Worm (Caenorhabditis elegans) whole organism, young adult: Measurements from ENCODE around the gene exc-6.

Experiments
- B0019.2 ChIP-seq: fragments of 200-800 bp; sonication (Bioruptor generic); conservative IDR thresholded peaks from 2 replicates; pipeline ENCODE4 v1.3.6; 2022; ENCODE audit warnings: missing genetic modification reagents, missing genetic modification characterization, missing compliant biosample characterization
- B0336.3 ChIP-seq: fragments of 200-800 bp; sonication (Bioruptor generic); IDR thresholded peaks from 2 replicates; pipeline ENCODE4 v1.3.6; 2022; ENCODE audit warnings: missing genetic modification characterization, missing compliant biosample characterization
- C17E4.6 ChIP-seq: fragments of 200-800 bp; sonication (Bioruptor generic); IDR thresholded peaks from 2 replicates; pipeline ENCODE4 v1.3.6; 2022; ENCODE audit warnings: missing genetic modification reagents, missing genetic modification characterization, missing compliant biosample characterization
- F33H1.4 ChIP-seq: fragments of 200-800 bp; sonication (Bioruptor generic); IDR thresholded peaks from 2 replicates; pipeline ENCODE4 v1.3.6; 2022; ENCODE audit warnings: missing genetic modification reagents, missing genetic modification characterization, missing compliant biosample characterization
- F52B5.7 ChIP-seq: sonication (generic microtip); optimal IDR thresholded peaks from 2 replicates; lab custom pipeline; 2016; ENCODE audit warnings: mild to moderate bottlenecking, missing genetic modification characterization, missing compliant biosample characterization
- K12H6.12 ChIP-seq: fragments of 200-800 bp; sonication (Bioruptor generic); optimal IDR thresholded peaks from 2 replicates; lab custom pipeline; 2018; ENCODE audit warnings: mild to moderate bottlenecking, missing genetic modification characterization, missing compliant biosample characterization
- T26A5.8 ChIP-seq: sonication (generic microtip); optimal IDR thresholded peaks from 2 replicates; lab custom pipeline; 2016; ENCODE audit warnings: missing genetic modification characterization, missing compliant biosample characterization
- Y67H2A.10 ChIP-seq: fragments of 200-800 bp; sonication (Bioruptor generic); conservative IDR thresholded peaks from 2 replicates; pipeline ENCODE4 v1.3.6; 2022; ENCODE audit warnings: missing genetic modification reagents, missing genetic modification characterization, missing compliant biosample characterization
- aptf-2 ChIP-seq: fragments of 200-800 bp; sonication (Bioruptor generic); conservative IDR thresholded peaks from 2 replicates; pipeline ENCODE4 v1.3.6; 2022; ENCODE audit warnings: missing genetic modification reagents, missing genetic modification characterization, missing compliant biosample characterization
- atf-7 ChIP-seq: sonication (generic microtip); optimal IDR thresholded peaks from 2 replicates; lab custom pipeline; 2017; ENCODE audit warnings: mild to moderate bottlenecking, missing genetic modification characterization, missing compliant biosample characterization
- athp-1 ChIP-seq: sonication (generic microtip); optimal IDR thresholded peaks from 2 replicates; lab custom pipeline; 2017; ENCODE audit warnings: mild to moderate bottlenecking, missing genetic modification characterization, missing compliant biosample characterization
- attf-3 ChIP-seq: fragments of 200-800 bp; sonication (Bioruptor generic); conservative IDR thresholded peaks from 2 replicates; pipeline ENCODE4 v1.3.6; 2022; ENCODE audit warnings: missing genetic modification reagents, missing genetic modification characterization, missing compliant biosample characterization
- ccch-3 ChIP-seq: fragments of 200-800 bp; sonication (Bioruptor generic); optimal IDR thresholded peaks from 2 replicates; lab custom pipeline; 2018; ENCODE audit warnings: mild to moderate bottlenecking, missing genetic modification characterization, missing compliant biosample characterization
- cebp-1 ChIP-seq, 2 experiments: fragments of 200-800 bp in 1 of 2; sonication (Bioruptor generic) in 1 of 2; sonication (generic microtip) in 1 of 2; IDR thresholded peaks in 1 of 2; optimal IDR thresholded peaks in 1 of 2; 2 replicates each; pipeline versions ENCODE4 v1.3.6 to Lab custom; 2017 to 2022; ENCODE audit warnings: missing compliant biosample characterization in 2 of 2, missing genetic modification characterization in 2 of 2, mild to moderate bottlenecking in 1 of 2, missing genetic modification reagents in 1 of 2, moderate library complexity in 1 of 2
- ceh-27 ChIP-seq: fragments of 200-800 bp; sonication (Bioruptor generic); optimal IDR thresholded peaks from 2 replicates; lab custom pipeline; 2018; ENCODE audit warnings: mild to moderate bottlenecking, missing genetic modification characterization, moderate library complexity, missing compliant biosample characterization
- chd-7 ChIP-seq: sonication (generic microtip); optimal IDR thresholded peaks from 2 replicates; lab custom pipeline; 2016; ENCODE audit warnings: mild to moderate bottlenecking, missing genetic modification characterization, moderate library complexity, missing compliant biosample characterization
- dpff-1 ChIP-seq: sonication (generic microtip); optimal IDR thresholded peaks from 2 replicates; lab custom pipeline; 2017; ENCODE audit warnings: mild to moderate bottlenecking, missing genetic modification characterization, missing compliant biosample characterization
- dpl-1 ChIP-seq: fragments of 150-350 bp; optimal IDR thresholded peaks from 2 replicates; lab custom pipeline; 2014; ENCODE audit warnings: missing biosample characterization, missing genetic modification reagents, missing genetic modification characterization
- egl-44 ChIP-seq: fragments of 200-800 bp; sonication (Bioruptor generic); IDR thresholded peaks from 2 replicates; pipeline ENCODE4 v1.3.6; 2022; ENCODE audit warnings: missing genetic modification reagents, missing genetic modification characterization, missing compliant biosample characterization
- egrh-3 ChIP-seq: fragments of 200-800 bp; sonication (Bioruptor generic); IDR thresholded peaks from 2 replicates; pipeline ENCODE4 v1.3.6; 2022; ENCODE audit warnings: missing genetic modification reagents, missing genetic modification characterization, missing compliant biosample characterization
- gei-17 ChIP-seq: fragments of 200-800 bp; sonication (Bioruptor generic); optimal IDR thresholded peaks from 2 replicates; lab custom pipeline; 2018; ENCODE audit warnings: mild to moderate bottlenecking, missing genetic modification characterization, missing compliant biosample characterization
- him-1 ChIP-seq: sonication (generic microtip); optimal IDR thresholded peaks from 2 replicates; lab custom pipeline; 2016; ENCODE audit warnings: missing genotype, missing genetic modification reagents, missing genetic modification characterization, missing compliant biosample characterization
- let-526 ChIP-seq: fragments of 200-800 bp; sonication (Bioruptor generic); IDR thresholded peaks from 2 replicates; pipeline ENCODE4 v1.3.6; 2022; ENCODE audit warnings: missing genetic modification reagents, missing genetic modification characterization, missing compliant biosample characterization
- lin-26 ChIP-seq: fragments of 200-800 bp; sonication (Bioruptor generic); IDR thresholded peaks from 2 replicates; pipeline ENCODE4 v1.3.6; 2022; ENCODE audit warnings: missing genetic modification reagents, missing genetic modification characterization, missing compliant biosample characterization
- lin-40 ChIP-seq: sonication (generic microtip); optimal IDR thresholded peaks from 2 replicates; lab custom pipeline; 2016; ENCODE audit warnings: missing genetic modification characterization, mild to moderate bottlenecking, missing compliant biosample characterization, missing genotype, missing genetic modification reagents
- lin-54 ChIP-seq: fragments of 200-800 bp; sonication (Bioruptor generic); optimal IDR thresholded peaks from 2 replicates; lab custom pipeline; 2018; ENCODE audit warnings: mild to moderate bottlenecking, missing genetic modification characterization, missing compliant biosample characterization
- madf-6 ChIP-seq: fragments of 200-800 bp; sonication (Bioruptor generic); IDR thresholded peaks from 2 replicates; pipeline ENCODE4 v1.3.6; 2022; ENCODE audit warnings: missing genetic modification reagents, missing genetic modification characterization, missing compliant biosample characterization
- madf-8 ChIP-seq: fragments of 200-800 bp; sonication (Bioruptor generic); conservative IDR thresholded peaks from 2 replicates; pipeline ENCODE4 v1.3.6; 2022; ENCODE audit warnings: missing genetic modification reagents, missing genetic modification characterization, missing compliant biosample characterization
- mcd-1 ChIP-seq: fragments of 200-800 bp; sonication (Bioruptor generic); IDR thresholded peaks from 2 replicates; pipeline ENCODE4 v1.3.6; 2022; ENCODE audit warnings: missing genetic modification reagents, missing genetic modification characterization, missing compliant biosample characterization
- mel-28 ChIP-seq: sonication (generic microtip); optimal IDR thresholded peaks from 2 replicates; lab custom pipeline; 2016; ENCODE audit warnings: borderline replicate concordance, mild to moderate bottlenecking, missing genetic modification characterization, missing compliant biosample characterization
- nfyb-1 ChIP-seq: fragments of 200-800 bp; sonication (Bioruptor generic); IDR thresholded peaks from 2 replicates; pipeline ENCODE4 v1.3.6; 2022; ENCODE audit warnings: missing genetic modification reagents, missing genetic modification characterization, missing compliant biosample characterization
- nhr-120 ChIP-seq: fragments of 200-800 bp; sonication (Bioruptor generic); IDR thresholded peaks from 2 replicates; pipeline ENCODE4 v1.3.6; 2022; ENCODE audit warnings: missing genetic modification characterization, missing compliant biosample characterization
- nhr-80 ChIP-seq: sonication (generic microtip); optimal IDR thresholded peaks from 2 replicates; lab custom pipeline; 2016; ENCODE audit warnings: missing genetic modification characterization, missing compliant biosample characterization
- nhr-90 ChIP-seq: sonication (generic microtip); optimal IDR thresholded peaks from 2 replicates; lab custom pipeline; 2016; ENCODE audit warnings: missing genotype, mild to moderate bottlenecking, missing genetic modification characterization, missing compliant biosample characterization
- pha-4 ChIP-seq: fragments of 150-350 bp; sonication (generic microtip); optimal IDR thresholded peaks from 2 replicates; lab custom pipeline; 2014; ENCODE audit warnings: missing biosample characterization, missing genetic modification reagents, missing genetic modification characterization
- rcor-1 ChIP-seq: fragments of 200-800 bp; sonication (Bioruptor generic); IDR thresholded peaks from 2 replicates; pipeline ENCODE4 v1.3.6; 2022; ENCODE audit warnings: missing genetic modification reagents, missing genetic modification characterization, missing compliant biosample characterization
- sdz-38 ChIP-seq: sonication (generic microtip); optimal IDR thresholded peaks from 2 replicates; lab custom pipeline; 2016; ENCODE audit warnings: missing genotype, missing genetic modification characterization, missing compliant biosample characterization
- snpc-1.3 ChIP-seq: sonication (generic microtip); optimal IDR thresholded peaks from 2 replicates; lab custom pipeline; 2017; ENCODE audit warnings: missing genetic modification characterization, mild to moderate bottlenecking, missing compliant biosample characterization, antibody characterized with exemption, moderate library complexity, missing genotype, missing genetic modification reagents; ENCODE audit not compliant: insufficient read depth
- snpc-3.4 ChIP-seq: sonication (generic microtip); optimal IDR thresholded peaks from 2 replicates; lab custom pipeline; 2017; ENCODE audit warnings: missing genetic modification characterization, mild to moderate bottlenecking, missing compliant biosample characterization, antibody characterized with exemption, moderate library complexity, missing genotype, missing genetic modification reagents
- snpc-4 ChIP-seq, 5 experiments: fragments of 150-350 bp in 1 of 5; sonication (generic microtip) in 4 of 5; optimal IDR thresholded peaks; 2 replicates each; lab custom pipeline; 2014 to 2018; ENCODE audit warnings: missing genetic modification characterization in 5 of 5, missing biosample characterization in 3 of 5, antibody characterized with exemption in 2 of 5, mild to moderate bottlenecking in 2 of 5, missing compliant biosample characterization in 2 of 5, missing genotype in 2 of 5, moderate library complexity in 2 of 5, missing genetic modification reagents in 1 of 5
- tbp1 ChIP-seq: fragments of 200-800 bp; sonication (Bioruptor generic); optimal IDR thresholded peaks from 2 replicates; lab custom pipeline; 2018; ENCODE audit warnings: mild to moderate bottlenecking, missing genetic modification characterization, missing compliant biosample characterization
- tbx-9 ChIP-seq: sonication (generic microtip); optimal IDR thresholded peaks from 2 replicates; lab custom pipeline; 2016; ENCODE audit warnings: borderline replicate concordance, missing genetic modification characterization, inconsistent platforms, missing compliant biosample characterization
- tlf-1 ChIP-seq: fragments of 200-800 bp; sonication (Bioruptor generic); optimal IDR thresholded peaks from 2 replicates; lab custom pipeline; 2018; ENCODE audit warnings: mild to moderate bottlenecking, missing genetic modification characterization, missing compliant biosample characterization
- unc-62 ChIP-seq: fragments of 150-350 bp; optimal IDR thresholded peaks from 2 replicates; lab custom pipeline; 2014; ENCODE audit warnings: missing biosample characterization, missing genetic modification reagents, missing genetic modification characterization
- ztf-18 ChIP-seq: sonication (generic microtip); optimal IDR thresholded peaks from 2 replicates; lab custom pipeline; 2016; ENCODE audit warnings: missing genotype, mild to moderate bottlenecking, missing genetic modification characterization, missing compliant biosample characterization
- ztf-25 ChIP-seq: fragments of 200-800 bp; sonication (Bioruptor generic); IDR thresholded peaks from 2 replicates; pipeline ENCODE4 v1.3.6; 2022; ENCODE audit warnings: missing genetic modification reagents, missing genetic modification characterization, missing compliant biosample characterization
- ztf-28 ChIP-seq: fragments of 200-800 bp; sonication (Bioruptor generic); IDR thresholded peaks from 2 replicates; pipeline ENCODE4 v1.3.6; 2022; ENCODE audit warnings: missing genetic modification reagents, missing genetic modification characterization, missing compliant biosample characterization

The exc-6 gene

DNA sequence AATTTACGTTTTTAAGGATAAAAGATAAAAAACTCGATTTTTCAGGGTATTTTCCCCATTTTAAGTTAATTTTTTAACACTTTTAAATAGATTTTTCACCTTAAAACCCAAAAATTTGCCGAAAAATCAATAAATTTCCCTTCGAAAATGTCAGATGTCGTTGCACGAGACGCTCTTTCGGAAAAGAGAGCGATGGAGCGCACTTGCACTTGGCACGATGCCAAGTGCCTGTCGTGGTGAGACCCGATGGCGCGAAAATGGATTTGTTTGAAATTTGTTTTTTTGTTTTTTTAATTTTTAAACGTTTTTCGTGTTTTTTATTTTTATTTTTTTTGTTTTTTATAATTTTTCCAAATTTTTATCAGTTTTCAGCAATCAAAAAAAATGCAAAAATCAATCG, 22.5 kb upstream of the exc-6 start, which contains the start of the genes rab-18 and kbp-4:
TSS of gene rab-18 (minus strand) at position 240 of the 400 bp plus-strand sequence.
TSS of gene kbp-4 (plus strand) at position 366 of the 400 bp plus-strand sequence.
- peak; percentile 94 for TF ChIP-seq madf-6
- 0 out of 2 replicates have a peak, but pooled peaks have one; percentile 33 for TF ChIP-seq cebp-1 (GFP tag; IDR thresholded peaks at IDR 0.05; lab: Robert Waterston, UW)
- peak; percentile 87 for TF ChIP-seq cebp-1 (tag; optimal IDR thresholded peaks at IDR 0.05; lab: Kevin White, UChicago)
- peak; percentile 69; the same call in 1 of the 2 replicates for TF ChIP-seq egl-44 (GFP tag; lab: Robert Waterston, UW)
- TF ChIP-seq ztf-18 (tag; lab: Kevin White, UChicago): peak; percentile 80
- peak; percentile 94 for TF ChIP-seq dpl-1 (GFP tag; lab: Kevin White, UChicago)
- peak; percentile 98 for TF ChIP-seq lin-54 (GFP tag; lab: Kevin White, UChicago)
- peak; percentile 93 for TF ChIP-seq Y67H2A.10 (GFP tag; lab: Robert Waterston, UW)
- peak; percentile 99 for TF ChIP-seq F33H1.4 (GFP tag; lab: Robert Waterston, UW)
- peak; percentile 90 for TF ChIP-seq rcor-1
- TF ChIP-seq him-1 (tag; lab: Kevin White, UChicago): no peak
- TF ChIP-seq nhr-120: no peak
- TF ChIP-seq let-526 (GFP tag; lab: Robert Waterston, UW): 0 out of 2 replicates have a peak, but pooled peaks have one; percentile 62
- TF ChIP-seq ceh-27 (GFP tag; lab: Kevin White, UChicago): peak; percentile 85
- peak; percentile 63 for TF ChIP-seq atf-7
- TF ChIP-seq B0019.2 (GFP tag; lab: Robert Waterston, UW): peak; percentile 81
- peak; percentile 76 for TF ChIP-seq madf-8
- TF ChIP-seq lin-40 (tag; lab: Kevin White, UChicago): peak; percentile 89
- peak; percentile 93 for TF ChIP-seq athp-1 (tag; lab: Kevin White, UChicago)
- no peak for TF ChIP-seq F52B5.7 (tag; lab: Kevin White, UChicago)
- peak; percentile 67 for TF ChIP-seq attf-3
- no peak for TF ChIP-seq ztf-25 (GFP tag; lab: Robert Waterston, UW)
- peak; percentile 93 for TF ChIP-seq tlf-1 (GFP tag; lab: Kevin White, UChicago)
- TF ChIP-seq aptf-2 (GFP tag; lab: Robert Waterston, UW): no peak
- TF ChIP-seq nhr-90 (tag; lab: Kevin White, UChicago): peak; percentile 13
- peak; percentile 45 for TF ChIP-seq snpc-4 (GFP tag; optimal IDR thresholded peaks at IDR 0.05; lab: Kevin White, UChicago)
- peak; percentile 65 to 81 (median 78) for TF ChIP-seq snpc-4 (tag; optimal IDR thresholded peaks at IDR 0.05; lab: Kevin White, UChicago)
- peak; percentile 99 for TF ChIP-seq mcd-1
- no peak for TF ChIP-seq gei-17 (GFP tag; lab: Kevin White, UChicago)
- TF ChIP-seq C17E4.6 (GFP tag; lab: Robert Waterston, UW): peak; percentile 85; the same call in 1 of the 2 replicates
- peak; percentile 58 for TF ChIP-seq nhr-80 (tag; lab: Kevin White, UChicago)
- no peak for TF ChIP-seq unc-62 (GFP tag; lab: Kevin White, UChicago)
- no peak for TF ChIP-seq ccch-3 (GFP tag; lab: Kevin White, UChicago)
- TF ChIP-seq tbx-9 (tag; lab: Kevin White, UChicago): no peak
- no peak for TF ChIP-seq mel-28 (tag; lab: Kevin White, UChicago)
- TF ChIP-seq pha-4 (tag; lab: Kevin White, UChicago): peak; percentile 98
- TF ChIP-seq dpff-1: no peak
- TF ChIP-seq B0336.3: peak; percentile 81
- no peak for TF ChIP-seq lin-26 (GFP tag; lab: Robert Waterston, UW)
- TF ChIP-seq sdz-38 (tag; lab: Kevin White, UChicago): no peak
- peak; percentile 92 for TF ChIP-seq snpc-3.4 (tag; lab: Kevin White, UChicago)
- TF ChIP-seq tbp1: peak; percentile 74
- no peak for TF ChIP-seq T26A5.8 (tag; lab: Kevin White, UChicago)
- TF ChIP-seq ztf-28 (GFP tag; lab: Robert Waterston, UW): 0 out of 2 replicates have a peak, but pooled peaks have one; percentile 65
- peak; percentile 88 for TF ChIP-seq nfyb-1 (GFP tag; lab: Robert Waterston, UW)
- TF ChIP-seq chd-7 (tag; lab: Kevin White, UChicago): no peak
- peak; percentile 62 for TF ChIP-seq egrh-3 (GFP tag; lab: Robert Waterston, UW)
- peak; percentile 51 for TF ChIP-seq K12H6.12 (tag; lab: Kevin White, UChicago)
- TF ChIP-seq snpc-1.3 (tag; lab: Kevin White, UChicago): peak; percentile 90
